Worm (Caenorhabditis elegans) whole organism, L4 larva: ENCODE results near the gene Y39A1A.20.

Experiments used
- D1046.2 ChIP-seq: fragments of 200-800 bp; sonication (Bioruptor generic); IDR thresholded peaks from 2 replicates; pipeline ENCODE4 v1.3.6; 2022; ENCODE audit warnings: missing genetic modification characterization, missing compliant biosample characterization
- F26F4.8 ChIP-seq: fragments of 200-800 bp; sonication (Bioruptor generic); conservative IDR thresholded peaks from 2 replicates; pipeline ENCODE4 v1.3.6; 2022; ENCODE audit warnings: missing genetic modification characterization, missing compliant biosample characterization
- Y75B8A.6 ChIP-seq: fragments of 200-800 bp; sonication (Bioruptor generic); IDR thresholded peaks from 2 replicates; pipeline ENCODE4 v1.3.6; 2022; ENCODE audit warnings: missing genetic modification reagents, missing genetic modification characterization, missing compliant biosample characterization
- aha-1 ChIP-seq: fragments of 150-350 bp; peaks from one replicate; lab custom pipeline; 2014; ENCODE audit warnings: missing biosample characterization, missing genetic modification characterization
- arid-1 ChIP-seq: fragments of 200-800 bp; sonication (Bioruptor generic); conservative IDR thresholded peaks from 2 replicates; pipeline ENCODE4 v1.3.6; 2022; ENCODE audit warnings: missing genetic modification reagents, missing genetic modification characterization, missing compliant biosample characterization
- ceh-32 ChIP-seq: sonication (generic microtip); optimal IDR thresholded peaks from 2 replicates; lab custom pipeline; 2016; ENCODE audit warnings: mild to moderate bottlenecking, missing genetic modification characterization, missing compliant biosample characterization; ENCODE audit not compliant: poor library complexity
- cey-2 ChIP-seq: sonication (generic microtip); optimal IDR thresholded peaks from 3 replicates; lab custom pipeline; 2017; ENCODE audit warnings: missing genetic modification characterization, mild to moderate bottlenecking, missing compliant biosample characterization, antibody characterized with exemption, borderline replicate concordance; ENCODE audit not compliant: insufficient read depth
- ctbp-1 ChIP-seq: fragments of 200-800 bp; sonication (Bioruptor generic); IDR thresholded peaks from 2 replicates; pipeline ENCODE4 v1.3.6; 2022; ENCODE audit warnings: missing genetic modification reagents, missing genetic modification characterization, missing compliant biosample characterization
- daf-19 ChIP-seq: fragments of 200-800 bp; sonication (Bioruptor generic); conservative IDR thresholded peaks from 2 replicates; pipeline ENCODE4 v1.3.6; 2022; ENCODE audit warnings: missing genetic modification characterization, missing compliant biosample characterization
- dmd-6 ChIP-seq: fragments of 200-800 bp; sonication (Bioruptor generic); IDR thresholded peaks from 2 replicates; pipeline ENCODE4 v1.3.6; 2022; ENCODE audit warnings: missing genetic modification reagents, missing genetic modification characterization, missing compliant biosample characterization
- dmd-9 ChIP-seq: fragments of 200-800 bp; sonication (Bioruptor generic); IDR thresholded peaks from 2 replicates; pipeline ENCODE4 v1.3.6; 2022; ENCODE audit warnings: missing genetic modification reagents, missing genetic modification characterization, missing compliant biosample characterization
- duxl-1 ChIP-seq: sonication (generic microtip); optimal IDR thresholded peaks from 2 replicates; lab custom pipeline; 2016; ENCODE audit warnings: mild to moderate bottlenecking, missing genetic modification characterization, moderate library complexity, missing compliant biosample characterization; ENCODE audit not compliant: poor library complexity
- dve-1 ChIP-seq: sonication (generic microtip); optimal IDR thresholded peaks from 2 replicates; lab custom pipeline; 2017; ENCODE audit warnings: antibody characterized with exemption, mild to moderate bottlenecking, missing genetic modification characterization, missing compliant biosample characterization; ENCODE audit not compliant: insufficient read depth
- hlh-11 ChIP-seq: fragments of 200-800 bp; sonication (Bioruptor generic); optimal IDR thresholded peaks from 2 replicates; lab custom pipeline; 2018; ENCODE audit warnings: mild to moderate bottlenecking, missing genetic modification characterization, missing compliant biosample characterization
- lim-7 ChIP-seq: fragments of 200-800 bp; sonication (Bioruptor generic); IDR thresholded peaks from 2 replicates; pipeline ENCODE4 v1.3.6; 2022; ENCODE audit warnings: missing genetic modification characterization, missing compliant biosample characterization
- lin-13 ChIP-seq: fragments of 150-350 bp; optimal IDR thresholded peaks from 2 replicates; lab custom pipeline; 2014; ENCODE audit warnings: missing biosample characterization, missing genetic modification reagents, missing genetic modification characterization
- lin-38 ChIP-seq: fragments of 200-800 bp; sonication (Bioruptor generic); IDR thresholded peaks from 2 replicates; pipeline ENCODE4 v1.3.6; 2022; ENCODE audit warnings: missing genetic modification reagents, missing genetic modification characterization, missing compliant biosample characterization
- lsy-2 ChIP-seq, 2 experiments: fragments of 150-350 bp in 1 of 2; sonication (generic microtip) in 1 of 2; optimal IDR thresholded peaks; 2 replicates each; lab custom pipeline; 2014 to 2017; ENCODE audit warnings: missing biosample characterization in 2 of 2, missing genetic modification characterization in 2 of 2
- mes-2 ChIP-seq: sonication (generic microtip); optimal IDR thresholded peaks from 2 replicates; lab custom pipeline; 2016; ENCODE audit warnings: missing genotype, mild to moderate bottlenecking, missing genetic modification characterization, missing compliant biosample characterization; ENCODE audit not compliant: poor library complexity, severe bottlenecking
- nhr-11 ChIP-seq: fragments of 150-350 bp; optimal IDR thresholded peaks from 2 replicates; lab custom pipeline; 2014; ENCODE audit warnings: missing biosample characterization, missing genetic modification characterization
- nhr-41 ChIP-seq: fragments of 200-800 bp; sonication (Bioruptor generic); IDR thresholded peaks from 2 replicates; pipeline ENCODE4 v1.3.6; 2022; ENCODE audit warnings: missing genetic modification reagents, missing genetic modification characterization, missing compliant biosample characterization
- nhr-48 ChIP-seq: sonication (generic microtip); optimal IDR thresholded peaks from 2 replicates; lab custom pipeline; 2016; ENCODE audit warnings: mild to moderate bottlenecking, missing genetic modification characterization, missing compliant biosample characterization
- nhr-76 ChIP-seq: fragments of 150-350 bp; optimal IDR thresholded peaks from 2 replicates; lab custom pipeline; 2014; ENCODE audit warnings: missing biosample characterization, missing genetic modification characterization
- nhr-77 ChIP-seq: fragments of 150-350 bp; optimal IDR thresholded peaks from 2 replicates; lab custom pipeline; 2014; ENCODE audit warnings: missing biosample characterization, missing genetic modification characterization
- pha-4 ChIP-seq, 2 experiments: fragments of 150-350 bp in 1 of 2; fragments of 200-800 bp in 1 of 2; sonication (Bioruptor generic) in 1 of 2; IDR thresholded peaks in 1 of 2; optimal IDR thresholded peaks in 1 of 2; 2 replicates each; pipeline versions ENCODE4 v1.3.6 to Lab custom; 2014 to 2022; ENCODE audit warnings: missing genetic modification characterization in 2 of 2, missing genetic modification reagents in 2 of 2, missing biosample characterization in 1 of 2, missing compliant biosample characterization in 1 of 2
- rbr-2 ChIP-seq: sonication (generic microtip); optimal IDR thresholded peaks from 2 replicates; lab custom pipeline; 2016; ENCODE audit warnings: missing genotype, missing genetic modification characterization, missing compliant biosample characterization
- spr-3 ChIP-seq: fragments of 200-800 bp; sonication (Bioruptor generic); optimal IDR thresholded peaks from 2 replicates; lab custom pipeline; 2018; ENCODE audit warnings: mild to moderate bottlenecking, missing genetic modification characterization, missing compliant biosample characterization
- tag-97 ChIP-seq: fragments of 200-800 bp; sonication (Bioruptor generic); IDR thresholded peaks from 2 replicates; pipeline ENCODE4 v1.3.6; 2022; ENCODE audit warnings: missing genetic modification characterization, missing compliant biosample characterization
- unc-62 ChIP-seq, 3 experiments: fragments of 150-350 bp in 1 of 3; sonication (generic microtip); optimal IDR thresholded peaks in 2 of 3; peaks in 1 of 3; 1 replicate in 1 of 3; 2 replicates in 2 of 3; lab custom pipeline; 2014 to 2017; ENCODE audit warnings: missing biosample characterization in 3 of 3, missing genetic modification characterization in 3 of 3, missing genetic modification reagents in 3 of 3, missing genotype in 1 of 3

The Y39A1A.20 gene

ce11 chrIII:10739902-10740301 lies 39.5 kb upstream of the Y39A1A.20 start (continued):
- TF ChIP-seq cey-2 (tag; lab: Kevin White, UChicago) (no peak), daf-19 (no peak)

- TF ChIP-seq unc-62 (GFP tag; optimal IDR thresholded peaks at IDR 0.05 in 1 of 2; lab: Kevin White, UChicago) (peak in 1 of 2 experiments; percentile 56), unc-62 (tag; optimal IDR thresholded peaks at IDR 0.05; lab: Kevin White, UChicago) (no peak), spr-3 (no peak)
Observed at ce11 chrIII:10739455-10739854, 39.1 kb upstream of the Y39A1A.20 start, which contains the start of gene smap-1. smap-1 (minus strand) TSS chrIII:10739792.

ce11 chrIII:10738081-10738480 lies 37.7 kb upstream of the Y39A1A.20 start:
- TF ChIP-seq pha-4 (GFP tag; IDR thresholded peaks at IDR 0.05; lab: Robert Waterston, UW) (no peak), pha-4 (tag; optimal IDR thresholded peaks at IDR 0.05; lab: Kevin White, UChicago) (no peak), aha-1 (tag; lab: Kevin White, UChicago) (peak; percentile 88), unc-62 (GFP tag; optimal IDR thresholded peaks at IDR 0.05 in 1 of 2; lab: Kevin White, UChicago) (no peak), unc-62 (tag; optimal IDR thresholded peaks at IDR 0.05; lab: Kevin White, UChicago) (no peak), duxl-1 (tag; lab: Kevin White, UChicago) (no peak), F26F4.8 (GFP tag; lab: Robert Waterston, UW) (no peak), lim-7 (GFP tag; lab: Robert Waterston, UW) (no peak)
- TF ChIP-seq, all 104 proteins: peak for 1

ce11 chrIII:10736322-10736985 lies 36.1 kb upstream of the Y39A1A.20 start:
- no peak for TF ChIP-seq ctbp-1 (GFP tag; lab: Robert Waterston, UW)
- no peak for TF ChIP-seq nhr-76 (tag; lab: Kevin White, UChicago)
- TF ChIP-seq lim-7 (GFP tag; lab: Robert Waterston, UW), result no peak
- TF ChIP-seq aha-1 (tag; lab: Kevin White, UChicago), result no peak
- no peak for TF ChIP-seq nhr-41 (GFP tag; lab: Robert Waterston, UW)
- no peak for TF ChIP-seq nhr-11
- no peak for TF ChIP-seq rbr-2
- TF ChIP-seq D1046.2 (GFP tag; lab: Robert Waterston, UW), result 0 out of 2 replicates have a peak, but pooled peaks have one; percentile 10
- no peak for TF ChIP-seq nhr-48 (tag; lab: Kevin White, UChicago)
- TF ChIP-seq hlh-11 (tag; lab: Kevin White, UChicago), result peak; percentile 19
- TF ChIP-seq unc-62 (GFP tag; optimal IDR thresholded peaks at IDR 0.05 in 1 of 2; lab: Kevin White, UChicago), result peak in 1 of 2 experiments; percentile 38
- TF ChIP-seq unc-62 (tag; optimal IDR thresholded peaks at IDR 0.05; lab: Kevin White, UChicago), result no peak
- no peak for TF ChIP-seq nhr-77
- TF ChIP-seq Y75B8A.6 (GFP tag; lab: Robert Waterston, UW), result no peak
- TF ChIP-seq lin-38, result peak; percentile 33; the same call in 1 of the 2 replicates
- TF ChIP-seq ceh-32, result no peak
- no peak for TF ChIP-seq arid-1 (GFP tag; lab: Robert Waterston, UW)
- peak in 1 of 2 experiments; percentile 8 for TF ChIP-seq lsy-2 (tag; optimal IDR thresholded peaks at IDR 0.05; lab: Kevin White, UChicago)
- no peak for TF ChIP-seq tag-97 (GFP tag; lab: Robert Waterston, UW)
- TF ChIP-seq spr-3, result no peak
- TF ChIP-seq dmd-9 (GFP tag; lab: Robert Waterston, UW), result no peak
- TF ChIP-seq dve-1 (tag; lab: Kevin White, UChicago), result peak; percentile 27
- TF ChIP-seq mes-2 (tag; lab: Kevin White, UChicago), result peak; percentile 36
- no peak for TF ChIP-seq dmd-6
- TF ChIP-seq lin-13, result no peak
- TF ChIP-seq, all 104 proteins: peak for 7
